Fruit fly (Drosophila melanogaster) whole organism, embryonic: ENCODE data around the gene CG11263.
A peak's percentile ranks its signal among the peaks of the same experiment; 100 is the strongest.

Experiments
- CG10274 ChIP-seq: fragments of 200-800 bp; sonication (Bioruptor generic); optimal IDR thresholded peaks from 3 replicates; lab custom pipeline; 2017; ENCODE audit warnings: missing biosample characterization, mild to moderate bottlenecking, missing genetic modification characterization
- CG12744 ChIP-seq: fragments of 200-800 bp; sonication (Bioruptor generic); optimal IDR thresholded peaks from 2 replicates; lab custom pipeline; 2016; ENCODE audit warnings: missing biosample characterization, missing genetic modification characterization
- CG14014 ChIP-seq: fragments of 200-800 bp; sonication (Bioruptor generic); IDR thresholded peaks from 2 replicates; pipeline ENCODE4 v1.3.6; 2022; ENCODE audit warnings: missing biosample characterization, missing genetic modification characterization
- CG14860 ChIP-seq: fragments of 200-800 bp; sonication (Bioruptor generic); IDR thresholded peaks from 3 replicates; pipeline ENCODE4 v1.3.6; 2022; ENCODE audit warnings: missing biosample characterization, missing genetic modification characterization; ENCODE audit not compliant: partially characterized antibody
- CG17612 ChIP-seq: fragments of 200-800 bp; sonication (Bioruptor generic); IDR thresholded peaks from 2 replicates; pipeline ENCODE4 v1.3.6; 2022; ENCODE audit warnings: missing biosample characterization, missing genetic modification characterization
- CG2120 ChIP-seq: fragments of 200-800 bp; sonication (Bioruptor generic); optimal IDR thresholded peaks from 3 replicates; lab custom pipeline; 2016; ENCODE audit warnings: missing biosample characterization, missing genetic modification characterization
- CG31388 ChIP-seq: fragments of 200-800 bp; sonication (Bioruptor generic); optimal IDR thresholded peaks from 2 replicates; lab custom pipeline; 2016; ENCODE audit warnings: missing biosample characterization, missing genetic modification characterization
- CG33557 ChIP-seq: fragments of 200-800 bp; sonication (Bioruptor generic); optimal IDR thresholded peaks from 2 replicates; lab custom pipeline; 2019; ENCODE audit warnings: missing biosample characterization, mild to moderate bottlenecking, missing genetic modification characterization, moderate library complexity
- CG3407 ChIP-seq: fragments of 200-800 bp; sonication (Bioruptor generic); optimal IDR thresholded peaks from 2 replicates; lab custom pipeline; 2018; ENCODE audit warnings: missing biosample characterization, mild to moderate bottlenecking, missing genetic modification characterization
- CG34422 ChIP-seq: fragments of 200-800 bp; sonication (Bioruptor generic); IDR thresholded peaks from 3 replicates; pipeline ENCODE4 v1.3.6; 2022; ENCODE audit warnings: missing biosample characterization, missing genetic modification characterization
- CG4282 ChIP-seq: fragments of 200-800 bp; sonication (Bioruptor generic); optimal IDR thresholded peaks from 2 replicates; lab custom pipeline; 2016; ENCODE audit warnings: missing biosample characterization, missing genetic modification characterization
- CG6689 ChIP-seq: fragments of 200-800 bp; sonication (Bioruptor generic); IDR thresholded peaks from 2 replicates; pipeline ENCODE4 v1.3.6; 2022; ENCODE audit warnings: missing biosample characterization, missing genetic modification characterization
- CG7928 ChIP-seq: fragments of 200-800 bp; sonication (Bioruptor generic); optimal IDR thresholded peaks from 2 replicates; lab custom pipeline; 2017; ENCODE audit warnings: missing biosample characterization, mild to moderate bottlenecking, missing genetic modification characterization
- CG9215 ChIP-seq: fragments of 200-800 bp; sonication (Bioruptor generic); IDR thresholded peaks from 2 replicates; pipeline ENCODE4 v1.3.6; 2022; ENCODE audit warnings: missing biosample characterization, missing genetic modification characterization
- CG9797 ChIP-seq: fragments of 200-800 bp; sonication (Bioruptor generic); optimal IDR thresholded peaks from 3 replicates; lab custom pipeline; 2018; ENCODE audit warnings: missing biosample characterization, mild to moderate bottlenecking, missing genetic modification characterization
- D ChIP-seq, 2 experiments: fragments of 200-800 bp in 1 of 2; fragments of >200 bp in 1 of 2; sonication (Bioruptor generic) in 1 of 2; optimal IDR thresholded peaks; 2 replicates in 1 of 2; 3 replicates in 1 of 2; lab custom pipeline; 2017; ENCODE audit warnings: mild to moderate bottlenecking in 1 of 2, missing biosample characterization in 1 of 2, missing genetic modification characterization in 1 of 2, missing genetic modification reagents in 1 of 2
- Dll ChIP-seq: fragments of 200-800 bp; sonication (Bioruptor generic); IDR thresholded peaks from 4 replicates; pipeline ENCODE4 v1.3.6; 2022; ENCODE audit warnings: missing biosample characterization, missing genetic modification characterization; ENCODE audit not compliant: partially characterized antibody
- E2f1 ChIP-seq: fragments of 200-800 bp; sonication (Bioruptor generic); IDR thresholded peaks from 2 replicates; pipeline ENCODE4 v1.3.6; 2022; ENCODE audit warnings: missing biosample characterization, missing genetic modification characterization
- ERR ChIP-seq: fragments of 200-800 bp; sonication (Bioruptor generic); optimal IDR thresholded peaks from 2 replicates; lab custom pipeline; 2016; ENCODE audit warnings: missing biosample characterization, missing genetic modification characterization
- H15 ChIP-seq: fragments of 200-800 bp; sonication (Bioruptor generic); IDR thresholded peaks from 3 replicates; pipeline ENCODE4 v1.3.6; 2022; ENCODE audit warnings: missing biosample characterization, missing genetic modification characterization
- HLH54F ChIP-seq: fragments of 200-800 bp; sonication (Bioruptor generic); optimal IDR thresholded peaks from 3 replicates; lab custom pipeline; 2016; ENCODE audit warnings: missing biosample characterization, missing genetic modification characterization
- Hey ChIP-seq: fragments of 200-800 bp; sonication (Bioruptor generic); optimal IDR thresholded peaks from 3 replicates; lab custom pipeline; 2018; ENCODE audit warnings: missing biosample characterization, mild to moderate bottlenecking, missing genetic modification characterization
- Jarid2 ChIP-seq: fragments of 200-800 bp; sonication (Bioruptor generic); optimal IDR thresholded peaks from 3 replicates; lab custom pipeline; 2017; ENCODE audit warnings: mild to moderate bottlenecking, missing biosample characterization, missing genetic modification reagents, missing genetic modification characterization
- Kr ChIP-seq: fragments of 200-800 bp; sonication (Bioruptor generic); optimal IDR thresholded peaks from 2 replicates; lab custom pipeline; 2017; ENCODE audit warnings: missing biosample characterization, mild to moderate bottlenecking, missing genetic modification characterization
- Lhr ChIP-seq: fragments of 200-800 bp; sonication (Bioruptor generic); optimal IDR thresholded peaks from 3 replicates; lab custom pipeline; 2017; ENCODE audit warnings: mild to moderate bottlenecking, missing biosample characterization, missing genetic modification reagents, missing genetic modification characterization
- Mes4 ChIP-seq: fragments of 200-800 bp; sonication (Bioruptor generic); optimal IDR thresholded peaks from 2 replicates; lab custom pipeline; 2016; ENCODE audit warnings: missing biosample characterization, missing genetic modification characterization
- Myb ChIP-seq: fragments of 200-800 bp; sonication (Bioruptor generic); optimal IDR thresholded peaks from 2 replicates; lab custom pipeline; 2016; ENCODE audit warnings: missing biosample characterization, missing genetic modification characterization
- Opbp ChIP-seq: fragments of 200-800 bp; sonication (Bioruptor generic); IDR thresholded peaks from 3 replicates; pipeline ENCODE4 v1.3.6; 2022; ENCODE audit warnings: missing biosample characterization, missing genetic modification characterization; ENCODE audit not compliant: partially characterized antibody
- PHDP ChIP-seq: fragments of 200-800 bp; sonication (Bioruptor generic); optimal IDR thresholded peaks from 3 replicates; lab custom pipeline; 2018; ENCODE audit warnings: missing biosample characterization, mild to moderate bottlenecking, missing genetic modification characterization, moderate library complexity
- Rfx ChIP-seq: fragments of 200-800 bp; sonication (Bioruptor generic); IDR thresholded peaks from 2 replicates; pipeline ENCODE4 v1.3.6; 2022; ENCODE audit warnings: missing biosample characterization, missing genetic modification characterization
- Six4 ChIP-seq: fragments of 200-800 bp; sonication (Bioruptor generic); optimal IDR thresholded peaks from 2 replicates; lab custom pipeline; 2016; ENCODE audit warnings: missing biosample characterization, missing genetic modification characterization
- Sry-β ChIP-seq: fragments of 200-800 bp; sonication (Bioruptor generic); optimal IDR thresholded peaks from 2 replicates; lab custom pipeline; 2018; ENCODE audit warnings: missing biosample characterization, mild to moderate bottlenecking, missing genetic modification characterization, moderate library complexity
- Stat92E ChIP-seq, 3 experiments: fragments of >200 bp in 2 of 3; fragments of 200-800 bp in 1 of 3; sonication (Bioruptor generic) in 1 of 3; optimal IDR thresholded peaks; 2 replicates each; lab custom pipeline; 2017 to 2019; ENCODE audit warnings: missing biosample characterization in 3 of 3, missing genetic modification characterization in 3 of 3, mild to moderate bottlenecking in 1 of 3, moderate library complexity in 1 of 3
- ac ChIP-seq: fragments of 200-800 bp; sonication (Bioruptor generic); optimal IDR thresholded peaks from 3 replicates; lab custom pipeline; 2017; ENCODE audit warnings: missing biosample characterization, mild to moderate bottlenecking, missing genetic modification characterization
- ap ChIP-seq: fragments of 200-800 bp; sonication (Bioruptor generic); IDR thresholded peaks from 2 replicates; pipeline ENCODE4 v1.3.6; 2022; ENCODE audit warnings: missing biosample characterization, missing genetic modification characterization
- bbx ChIP-seq: fragments of 200-800 bp; sonication (Bioruptor generic); IDR thresholded peaks from 2 replicates; pipeline ENCODE4 v1.3.6; 2022; ENCODE audit warnings: missing biosample characterization, missing genetic modification characterization; ENCODE audit not compliant: partially characterized antibody
- cas ChIP-seq: fragments of 200-800 bp; sonication (Bioruptor generic); IDR thresholded peaks from 2 replicates; pipeline ENCODE4 v1.3.6; 2022; ENCODE audit warnings: missing biosample characterization, missing genetic modification characterization
- cg ChIP-seq: fragments of 200-800 bp; sonication (Bioruptor generic); optimal IDR thresholded peaks from 3 replicates; lab custom pipeline; 2019; ENCODE audit warnings: missing biosample characterization, mild to moderate bottlenecking, missing genetic modification characterization, moderate library complexity
- dan ChIP-seq: fragments of 200-800 bp; sonication (Bioruptor generic); IDR thresholded peaks from 2 replicates; pipeline ENCODE4 v1.3.6; 2022; ENCODE audit warnings: missing biosample characterization, missing genetic modification characterization
- ewg ChIP-seq: fragments of 200-800 bp; sonication (Bioruptor generic); optimal IDR thresholded peaks from 3 replicates; lab custom pipeline; 2017; ENCODE audit warnings: mild to moderate bottlenecking, missing biosample characterization, missing genetic modification reagents, missing genetic modification characterization
- odd ChIP-seq: fragments of 200-800 bp; sonication (Bioruptor generic); optimal IDR thresholded peaks from 2 replicates; lab custom pipeline; 2017; ENCODE audit warnings: missing biosample characterization, mild to moderate bottlenecking, missing genetic modification characterization
- pho ChIP-seq: fragments of 200-800 bp; sonication (Bioruptor generic); optimal IDR thresholded peaks from 2 replicates; lab custom pipeline; 2016; ENCODE audit warnings: missing biosample characterization, missing genetic modification characterization
- row ChIP-seq: fragments of 200-800 bp; sonication (Bioruptor generic); IDR thresholded peaks from 3 replicates; pipeline ENCODE4 v1.3.6; 2022; ENCODE audit warnings: missing biosample characterization, missing genetic modification characterization
- run ChIP-seq: fragments of 200-800 bp; sonication (Bioruptor generic); optimal IDR thresholded peaks from 3 replicates; lab custom pipeline; 2018; ENCODE audit warnings: missing biosample characterization, mild to moderate bottlenecking, missing genetic modification characterization
- ssp ChIP-seq: fragments of 200-800 bp; sonication (Bioruptor generic); IDR thresholded peaks from 2 replicates; pipeline ENCODE4 v1.3.6; 2022; ENCODE audit warnings: missing biosample characterization, missing genetic modification characterization
- stwl ChIP-seq: fragments of 200-800 bp; sonication (Bioruptor generic); optimal IDR thresholded peaks from 3 replicates; lab custom pipeline; 2018; ENCODE audit warnings: missing biosample characterization, mild to moderate bottlenecking, missing genetic modification characterization, moderate library complexity
- tin ChIP-seq: fragments of 200-800 bp; sonication (Bioruptor generic); optimal IDR thresholded peaks from 3 replicates; lab custom pipeline; 2016; ENCODE audit warnings: missing biosample characterization, missing genetic modification characterization
- tx ChIP-seq: fragments of 200-800 bp; sonication (Bioruptor generic); optimal IDR thresholded peaks from 2 replicates; lab custom pipeline; 2016; ENCODE audit warnings: missing biosample characterization, missing genetic modification characterization
- zen ChIP-seq: fragments of 200-800 bp; sonication (Bioruptor generic); optimal IDR thresholded peaks from 3 replicates; lab custom pipeline; 2018; ENCODE audit warnings: missing biosample characterization, mild to moderate bottlenecking, missing genetic modification characterization, moderate library complexity

The CG11263 gene

dm6 chr3L:13022160-13022853 lies 15.7 kb downstream of the CG11263 start, which contains the start of gene Adk2 (continued):
- TF ChIP-seq CG6689 (peak; percentile 35; the same call in 1 of the 2 replicates), Kr (GFP tag; lab: Kevin White, UChicago) (no peak), stwl (tag; lab: Kevin White, UChicago) (peak; percentile 27), ac (GFP tag; lab: Kevin White, UChicago) (no peak), CG9215 (GFP tag; lab: Robert Waterston, UW) (no peak), CG3407 (GFP tag; lab: Kevin White, UChicago) (no peak), row (peak; percentile 73), CG10274 (GFP tag; lab: Kevin White, UChicago) (no peak), Myb (GFP tag; lab: Kevin White, UChicago) (no peak), tin (no peak), Sry-β (GFP tag; lab: Kevin White, UChicago) (no peak), dan (GFP tag; lab: Robert Waterston, UW) (no peak), ERR (no peak), tx (GFP tag; lab: Kevin White, UChicago) (no peak), Hey (no peak), CG4282 (GFP tag; lab: Kevin White, UChicago) (no peak), ap (GFP tag; lab: Robert Waterston, UW) (no peak), zen (tag; lab: Kevin White, UChicago) (no peak), pho (no peak), bbx (GFP tag; lab: Robert Waterston, UW) (0 out of 2 replicates have a peak, but pooled peaks have one; percentile 48), CG33557 (GFP tag; lab: Kevin White, UChicago) (no peak), Mes4 (GFP tag; lab: Kevin White, UChicago) (peak; percentile 11), cas (GFP tag; lab: Robert Waterston, UW) (peak; percentile 34; the same call in 1 of the 2 replicates), CG2120 (no peak), Six4 (GFP tag; lab: Kevin White, UChicago) (no peak), Lhr (GFP tag; lab: Kevin White, UChicago) (peak; percentile 31), ewg (GFP tag; lab: Kevin White, UChicago) (no peak), ssp (GFP tag; lab: Robert Waterston, UW) (no peak), CG7928 (GFP tag; lab: Kevin White, UChicago) (no peak), Opbp (GFP tag; lab: Robert Waterston, UW) (peak; percentile 44), run (tag; lab: Kevin White, UChicago) (no peak), CG14860 (GFP tag; lab: Robert Waterston, UW) (no peak), cg (GFP tag; lab: Kevin White, UChicago) (peak; percentile 89), HLH54F (GFP tag; lab: Kevin White, UChicago) (peak; percentile 23), Jarid2 (GFP tag; lab: Kevin White, UChicago) (peak; percentile 13), CG9797 (peak; percentile 75), D (optimal IDR thresholded peaks at IDR 0.05; lab: Kevin White, UChicago) (no peak), D (GFP tag; optimal IDR thresholded peaks at IDR 0.05; lab: Kevin White, UChicago) (no peak), CG17612 (GFP tag; lab: Robert Waterston, UW) (no peak), Dll (GFP tag; lab: Robert Waterston, UW) (no peak), CG14014 (GFP tag; lab: Robert Waterston, UW) (peak; percentile 44), PHDP (tag; lab: Kevin White, UChicago) (no peak), E2f1 (GFP tag; lab: Robert Waterston, UW) (peak; percentile 30; the same call in 1 of the 2 replicates), odd (GFP tag; lab: Kevin White, UChicago) (no peak), CG31388 (GFP tag; lab: Kevin White, UChicago) (no peak), H15 (0 out of 3 replicates have a peak, but pooled peaks have one; percentile 39), CG12744 (GFP tag; lab: Kevin White, UChicago) (no peak), Stat92E (GFP tag; optimal IDR thresholded peaks at IDR 0.05; lab: Kevin White, UChicago) (no peak), CG34422 (GFP tag; lab: Robert Waterston, UW) (peak; percentile 69; the same call in 2 of the 3 replicates), Rfx (peak; percentile 83)
